Fruit fly (Drosophila melanogaster) whole organism, wandering third instar larva: ENCODE measurements around the gene Dhc62B.

ENCODE experiments used
- Abd-B ChIP-seq: fragments of >200 bp; optimal IDR thresholded peaks from 2 replicates; lab custom pipeline; 2017; ENCODE audit warnings: missing biosample characterization, missing genetic modification characterization
- CG32264 ChIP-seq: fragments of 200-800 bp; sonication (Bioruptor generic); optimal IDR thresholded peaks from 2 replicates; lab custom pipeline; 2016; ENCODE audit warnings: missing biosample characterization, missing genetic modification characterization
- CG9705 ChIP-seq: fragments of 200-800 bp; sonication (Bioruptor generic); optimal IDR thresholded peaks from 2 replicates; lab custom pipeline; 2018; ENCODE audit warnings: missing biosample characterization, mild to moderate bottlenecking, missing genetic modification characterization
- HLH106 ChIP-seq: fragments of 200-800 bp; optimal IDR thresholded peaks from 3 replicates; lab custom pipeline; 2019; ENCODE audit warnings: missing biosample characterization, mild to moderate bottlenecking, missing genetic modification characterization, moderate library complexity
- Myc ChIP-seq: fragments of >200 bp; optimal IDR thresholded peaks from 2 replicates; lab custom pipeline; 2017
- Sp1 ChIP-seq: fragments of 200-800 bp; sonication (Bioruptor generic); optimal IDR thresholded peaks from 3 replicates; lab custom pipeline; 2019; ENCODE audit warnings: missing biosample characterization, mild to moderate bottlenecking, missing genetic modification characterization, moderate library complexity
- Vsx2 ChIP-seq: fragments of 200-300, 225-300 bp; sonication (Bioruptor generic); optimal IDR thresholded peaks from 2 replicates; lab custom pipeline; 2018; ENCODE audit warnings: missing biosample characterization, missing genetic modification characterization; ENCODE audit not compliant: partially characterized antibody
- br ChIP-seq: fragments of 200-800 bp; sonication (Bioruptor generic); optimal IDR thresholded peaks from 2 replicates; lab custom pipeline; 2016; ENCODE audit warnings: missing biosample characterization, missing genetic modification characterization
- ey ChIP-seq: fragments of 200-800 bp; sonication (Bioruptor generic); optimal IDR thresholded peaks from 2 replicates; lab custom pipeline; 2016; ENCODE audit warnings: missing biosample characterization, missing genetic modification characterization
- fru ChIP-seq: fragments of 200-800 bp; sonication (Bioruptor generic); optimal IDR thresholded peaks from 3 replicates; lab custom pipeline; 2016; ENCODE audit warnings: missing biosample characterization, mild to moderate bottlenecking, missing genetic modification characterization

DNA sequence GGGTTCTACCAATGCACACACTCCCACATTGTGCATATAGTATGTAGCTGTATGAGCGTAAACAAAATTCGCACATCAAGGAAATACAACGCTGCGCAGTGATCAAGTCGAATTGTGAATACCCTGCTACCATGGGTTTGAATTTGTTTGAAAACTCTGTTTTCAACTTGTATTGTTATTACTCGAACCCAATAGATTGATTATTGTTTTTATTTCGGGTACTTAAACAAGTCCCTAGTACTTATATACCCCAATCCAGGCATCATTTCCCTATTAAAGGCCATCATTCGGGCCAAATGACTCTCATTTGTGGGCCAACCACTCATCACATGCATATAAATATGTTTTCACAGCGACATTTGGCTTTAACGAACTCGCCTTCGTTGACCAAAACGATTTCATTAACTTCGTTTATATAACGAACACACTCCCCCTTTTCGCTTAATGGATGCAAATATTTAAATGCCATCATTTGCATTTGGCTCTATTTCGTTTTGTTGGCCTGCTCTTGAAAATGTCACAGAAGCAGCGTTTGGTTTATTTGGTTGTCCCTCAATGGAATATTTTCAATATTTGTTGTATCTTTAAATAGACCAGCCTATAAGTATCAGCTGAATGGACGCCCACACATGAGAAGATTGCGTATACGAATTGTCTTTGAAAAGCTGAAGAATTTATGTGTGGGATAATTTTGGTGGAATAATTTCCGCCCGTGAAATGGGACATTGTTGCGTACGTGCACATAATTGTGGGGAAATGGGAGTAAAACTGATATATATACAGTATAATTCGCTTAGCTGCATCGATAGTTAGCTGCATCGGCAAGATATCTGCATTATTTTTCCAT lies 31.2 kb downstream of the Dhc62B start:
- TF ChIP-seq Sp1 (GFP tag; lab: Kevin White, UChicago), result peak; percentile 43
- peak; percentile 42 for TF ChIP-seq fru (GFP tag; lab: Kevin White, UChicago)
- no peak for TF ChIP-seq Vsx2 (GFP tag; lab: Kevin White, UChicago)
- no peak for TF ChIP-seq CG32264 (GFP tag; lab: Kevin White, UChicago)
- peak; percentile 71 for TF ChIP-seq br (GFP tag; lab: Kevin White, UChicago)
- TF ChIP-seq ey, result peak; percentile 82
- TF ChIP-seq HLH106 (tag; lab: Kevin White, UChicago), result peak; percentile 69
- TF ChIP-seq CG9705, result no peak
- TF ChIP-seq Abd-B (GFP tag; lab: Kevin White, UChicago), result no peak
- no peak for TF ChIP-seq Myc
